Fruit fly (Drosophila melanogaster): ENCODE data around the gene CG8675.
A peak's percentile ranks its signal among the peaks of the same experiment; 100 is the strongest.

Gene CG8675

dm6 chrX:17285069-17285468 is 35.8 kb upstream of the CG8675 start:
- no peak for TF ChIP-seq N (GFP tag; optimal IDR thresholded peaks at IDR 0.05)
- no peak for TF ChIP-seq lola (GFP tag; optimal IDR thresholded peaks at IDR 0.05)
- TF ChIP-seq usp (GFP tag; optimal IDR thresholded peaks at IDR 0.05): no peak
- no peak for TF ChIP-seq GATAd (GFP tag; optimal IDR thresholded peaks at IDR 0.05)
- no peak for TF ChIP-seq rgr (GFP tag; optimal IDR thresholded peaks at IDR 0.05)

dm6 chrX:17284400-17284799 is 35.1 kb upstream of the CG8675 start, which contains the start of gene CG8661:
CG8661 (minus strand) TSS chrX:17284500.
- TF ChIP-seq brk (GFP tag; optimal IDR thresholded peaks at IDR 0.05) (no peak), dsf (GFP tag; optimal IDR thresholded peaks at IDR 0.05; ENCODE audit: borderline replicate concordance) (no peak), usp (GFP tag; optimal IDR thresholded peaks at IDR 0.05) (no peak), dmrt93B (GFP tag; optimal IDR thresholded peaks at IDR 0.05) (no peak), Sp1 (GFP tag; optimal IDR thresholded peaks at IDR 0.05) (no peak), sage (GFP tag; optimal IDR thresholded peaks at IDR 0.05) (no peak), Mio (GFP tag; optimal IDR thresholded peaks at IDR 0.05) (no peak), Vsx2 (GFP tag; optimal IDR thresholded peaks at IDR 0.05; ENCODE audit: partially characterized antibody) (no peak), Dif (GFP tag; optimal IDR thresholded peaks at IDR 0.05; ENCODE audit: partially characterized antibody) (no peak), br (GFP tag; optimal IDR thresholded peaks at IDR 0.05) (no peak), CG9705 (GFP tag; optimal IDR thresholded peaks at IDR 0.05) (no peak), dl (GFP tag; optimal IDR thresholded peaks at IDR 0.05; ENCODE audit: insufficient read depth in 1 of 2, partially characterized antibody in 2 of 2) (no peak), HLH106 (tag; optimal IDR thresholded peaks at IDR 0.05) (no peak), OdsH (GFP tag; optimal IDR thresholded peaks at IDR 0.05) (no peak)

DNA sequence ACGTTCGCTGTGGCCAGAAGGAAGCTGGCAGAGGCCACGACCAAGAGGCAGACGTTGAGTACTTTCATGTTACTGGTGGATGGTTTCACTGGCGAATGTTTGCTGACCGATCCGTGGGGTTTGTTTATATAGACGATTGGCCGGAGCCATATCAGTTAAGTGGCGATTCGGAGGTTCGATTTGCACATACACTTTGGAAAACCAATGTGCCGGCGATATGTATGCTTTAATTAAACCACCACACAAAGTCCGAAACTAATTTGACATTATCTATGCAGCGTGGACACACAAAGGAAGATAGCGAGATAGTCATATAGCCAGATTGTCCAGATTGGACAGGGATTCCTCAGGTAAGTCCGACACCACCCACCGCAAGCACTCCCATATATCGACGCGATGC is 33.3 kb upstream of the CG8675 start, which contains the start of gene CG8664:
TSS of gene CG8664 (minus strand) at position 101 of the 400 bp plus-strand sequence.
- TF ChIP-seq h (GFP tag; optimal IDR thresholded peaks at IDR 0.05) (no peak), dmrt93B (GFP tag; optimal IDR thresholded peaks at IDR 0.05) (no peak), rgr (GFP tag; optimal IDR thresholded peaks at IDR 0.05) (no peak), Rel (GFP tag; optimal IDR thresholded peaks at IDR 0.05) (no peak), Rel (tag; optimal IDR thresholded peaks at IDR 0.05) (no peak), sv (GFP tag; optimal IDR thresholded peaks at IDR 0.05) (no peak)

- TF ChIP-seq Vsx2 (GFP tag; optimal IDR thresholded peaks at IDR 0.05; ENCODE audit: partially characterized antibody) (no peak), br (GFP tag; optimal IDR thresholded peaks at IDR 0.05) (no peak), CrebA (GFP tag; optimal IDR thresholded peaks at IDR 0.05; ENCODE audit: borderline replicate concordance) (no peak), jim (GFP tag; optimal IDR thresholded peaks at IDR 0.05) (no peak), CG32264 (GFP tag; optimal IDR thresholded peaks at IDR 0.05) (no peak), Mio (GFP tag; optimal IDR thresholded peaks at IDR 0.05) (no peak), N (GFP tag; optimal IDR thresholded peaks at IDR 0.05) (no peak)
These were observed 32.9 kb upstream of the CG8675 start, which contains the start of gene CG5445 for dm6 chrX:17282196-17282595. CG5445 (plus strand) TSS chrX:17282496.

DNA sequence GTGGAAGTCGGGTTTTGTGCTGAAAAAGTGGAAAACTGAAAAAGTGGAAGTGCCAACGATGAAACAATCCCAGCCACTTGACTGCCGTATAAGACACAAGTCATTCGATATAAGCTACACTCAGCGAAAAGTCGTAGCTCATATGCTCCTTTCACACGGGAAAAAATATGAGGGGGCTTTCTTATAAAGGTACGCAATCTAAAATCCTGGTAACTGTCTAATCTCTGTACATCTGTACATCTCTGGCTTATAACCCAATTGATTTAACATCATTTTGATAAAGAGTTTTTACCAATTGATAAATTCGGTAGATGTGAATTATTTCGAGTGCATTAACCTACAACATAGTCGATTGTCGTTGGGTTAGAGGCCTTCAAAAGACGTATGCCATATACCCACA is 25.5 kb upstream of the CG8675 start:
- no peak for TF ChIP-seq Vsx2 (GFP tag; optimal IDR thresholded peaks at IDR 0.05; ENCODE audit: partially characterized antibody)
- TF ChIP-seq brk (GFP tag; optimal IDR thresholded peaks at IDR 0.05): no peak
- TF ChIP-seq rgr (GFP tag; optimal IDR thresholded peaks at IDR 0.05): no peak

dm6 chrX:17265402-17266028 is 16.2 kb upstream of the CG8675 start:
- TF ChIP-seq Dfd (GFP tag; optimal IDR thresholded peaks at IDR 0.05) (peak; percentile 93), Myc (optimal IDR thresholded peaks at IDR 0.05) (no peak)

- TF ChIP-seq N (GFP tag; optimal IDR thresholded peaks at IDR 0.05) (peak; percentile 45), Dif (GFP tag; optimal IDR thresholded peaks at IDR 0.05; ENCODE audit: partially characterized antibody) (no peak)
These were observed 12.7 kb upstream of the CG8675 start for dm6 chrX:17262049-17262448.

Data from whole organism, wandering third instar larva.